Fruit fly (Drosophila melanogaster) ovary, adult (tissue): Measurements from ENCODE around the gene CG42335.

Experiments used
- CG17801 ChIP-seq: fragments of 200-800 bp; optimal IDR thresholded peaks from 2 replicates; lab custom pipeline; 2019; ENCODE audit warnings: missing biosample characterization, mild to moderate bottlenecking, missing genetic modification characterization, moderate library complexity; ENCODE audit not compliant: partially characterized antibody

Gene CG42335

dm6 chr3R:21745887-21746286 is 12.7 kb upstream of the CG42335 start:
- TF ChIP-seq CG17801, result no peak

- TF ChIP-seq CG17801, result no peak
Observed at dm6 chr3R:21748954-21749920, 9.3 kb upstream of the CG42335 start, which contains the start of gene CG31233. CG31233 (plus strand) TSS chr3R:21749853.

- TF ChIP-seq CG17801, result no peak
Observed at dm6 chr3R:21753099-21753498, 5.5 kb upstream of the CG42335 start.

- TF ChIP-seq CG17801, result no peak
Observed at dm6 chr3R:21753974-21754373, 4.6 kb upstream of the CG42335 start, which contains the start of gene CG31198. CG31198 (plus strand) TSS chr3R:21754324.

dm6 chr3R:21757550-21757949 is 1.0 kb upstream of the CG42335 start:
- no peak for TF ChIP-seq CG17801

dm6 chr3R:21769218-21769617 is 10.7 kb downstream of the CG42335 start, which contains the start of gene Burs:
Burs (plus strand) TSS chr3R:21769518.
- no peak for TF ChIP-seq CG17801

dm6 chr3R:21775766-21776165 is 17.2 kb downstream of the CG42335 start, which contains the start of the genes GABA-B-R2 and CG6800:
GABA-B-R2 (minus strand) TSS chr3R:21775840.
CG6800 (plus strand) TSS chr3R:21776138.
- no peak for TF ChIP-seq CG17801

- TF ChIP-seq CG17801, result no peak
Observed at dm6 chr3R:21777660-21778059, 19.1 kb downstream of the CG42335 start, which contains the start of gene Polr1H. Polr1H (minus strand) TSS chr3R:21777847.

dm6 chr3R:21780086-21780485 is 21.5 kb downstream of the CG42335 start:
- no peak for TF ChIP-seq CG17801

dm6 chr3R:21781448-21781847 is 22.9 kb downstream of the CG42335 start:
- TF ChIP-seq CG17801, result no peak

- no peak for TF ChIP-seq CG17801
Observed at dm6 chr3R:21782295-21782922, 23.8 kb downstream of the CG42335 start, which contains the start of gene tsl. tsl (minus strand) TSS chr3R:21782536.

- TF ChIP-seq CG17801, result no peak
Observed at dm6 chr3R:21790392-21790791, 31.8 kb downstream of the CG42335 start.

- no peak for TF ChIP-seq CG17801
Observed at dm6 chr3R:21793760-21794159, 35.2 kb downstream of the CG42335 start.

dm6 chr3R:21807264-21807663 is 48.7 kb downstream of the CG42335 start:
- no peak for TF ChIP-seq CG17801

dm6 chr3R:21808622-21809347 is 50.2 kb downstream of the CG42335 start:
- no peak for TF ChIP-seq CG17801
